Fruit fly (Drosophila melanogaster) whole organism: ENCODE measurements around the gene CG42751.

Experiments
- CG8478 ChIP-seq: fragments of >200 bp; optimal IDR thresholded peaks from 2 replicates; lab custom pipeline; 2018; ENCODE audit warnings: inconsistent platforms
- Dll ChIP-seq: fragments of >200 bp; optimal IDR thresholded peaks from 2 replicates; lab custom pipeline; 2017
- EcR ChIP-seq, 2 experiments: fragments of >200 bp; optimal IDR thresholded peaks; 2 replicates each; lab custom pipeline; 2017; ENCODE audit warnings: missing biosample characterization in 2 of 2, missing genetic modification characterization in 2 of 2, missing genetic modification reagents in 2 of 2
- pan ChIP-seq: fragments of >200 bp; optimal IDR thresholded peaks from 2 replicates; lab custom pipeline; 2017
- psq ChIP-seq: fragments of >200 bp; optimal IDR thresholded peaks from 2 replicates; lab custom pipeline; 2017
- usp ChIP-seq: fragments of >200 bp; optimal IDR thresholded peaks from 2 replicates; lab custom pipeline; 2017; ENCODE audit warnings: missing biosample characterization, missing genetic modification characterization, mixed read lengths

DNA sequence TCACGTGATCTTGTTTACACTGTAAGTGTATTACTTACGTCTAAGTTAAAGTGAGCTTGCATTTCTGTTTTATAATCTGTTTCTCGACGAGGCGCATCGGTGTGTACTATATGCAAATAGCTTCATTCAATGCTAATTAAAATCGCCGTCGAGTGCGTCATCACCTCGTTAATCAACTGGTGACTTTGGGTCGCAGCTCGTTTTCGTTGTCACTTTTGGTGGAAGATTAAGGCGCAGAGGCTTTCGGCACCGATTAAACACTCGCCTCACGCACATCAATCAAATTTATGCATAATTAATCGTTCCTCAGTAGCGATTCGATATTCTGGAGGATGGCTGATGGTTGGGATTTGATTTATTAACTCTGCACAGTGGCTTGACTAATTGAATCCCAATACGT is 9.0 kb upstream of the CG42751 start:
- TF ChIP-seq psq (lab: Kevin White, UChicago) (no peak), EcR (GFP tag; optimal IDR thresholded peaks at IDR 0.05; lab: Kevin White, UChicago) (no peak), usp (no peak), CG8478 (lab: Kevin White, UChicago) (no peak), Dll (lab: Kevin White, UChicago) (no peak), pan (lab: Kevin White, UChicago) (no peak)
